Fruit fly (Drosophila melanogaster): ENCODE results near the gene Pdp.

dm6 chrX:7694207-7694606 lies 40.2 kb downstream of the Pdp start:
- TF ChIP-seq Xrp1 (GFP tag; IDR thresholded peaks at IDR 0.05) (no peak), CG12744 (GFP tag; optimal IDR thresholded peaks at IDR 0.05) (no peak), CG6854 (GFP tag; optimal IDR thresholded peaks at IDR 0.05) (no peak), sob (GFP tag; IDR thresholded peaks at IDR 0.05) (no peak), MESR4 (GFP tag; optimal IDR thresholded peaks at IDR 0.05) (no peak)
